Worm (Caenorhabditis elegans) whole organism, young adult: ENCODE measurements around the gene F25E5.8.

Experiments
- F23B12.7 ChIP-seq: sonication (generic microtip); optimal IDR thresholded peaks from 2 replicates; lab custom pipeline; 2017; ENCODE audit warnings: missing genetic modification characterization, mild to moderate bottlenecking, missing compliant biosample characterization, antibody characterized with exemption, moderate library complexity; ENCODE audit not compliant: insufficient read depth
- T26A5.8 ChIP-seq: sonication (generic microtip); optimal IDR thresholded peaks from 2 replicates; lab custom pipeline; 2016; ENCODE audit warnings: missing genetic modification characterization, missing compliant biosample characterization
- Y53G8AR.9 ChIP-seq: fragments of 200-800 bp; sonication (Bioruptor generic); conservative IDR thresholded peaks from 2 replicates; pipeline ENCODE4 v1.3.6; 2022; ENCODE audit warnings: missing genetic modification reagents, missing genetic modification characterization, missing compliant biosample characterization
- akir-1 ChIP-seq: fragments of 200-800 bp; sonication (Bioruptor generic); optimal IDR thresholded peaks from 2 replicates; lab custom pipeline; 2018; ENCODE audit warnings: mild to moderate bottlenecking, missing genetic modification characterization, moderate library complexity, missing compliant biosample characterization
- atf-7 ChIP-seq: sonication (generic microtip); optimal IDR thresholded peaks from 2 replicates; lab custom pipeline; 2017; ENCODE audit warnings: mild to moderate bottlenecking, missing genetic modification characterization, missing compliant biosample characterization
- ceh-27 ChIP-seq: fragments of 200-800 bp; sonication (Bioruptor generic); optimal IDR thresholded peaks from 2 replicates; lab custom pipeline; 2018; ENCODE audit warnings: mild to moderate bottlenecking, missing genetic modification characterization, moderate library complexity, missing compliant biosample characterization
- ets-4 ChIP-seq: fragments of 200-800 bp; sonication (Bioruptor generic); optimal IDR thresholded peaks from 2 replicates; lab custom pipeline; 2018; ENCODE audit warnings: mild to moderate bottlenecking, missing genetic modification characterization, missing compliant biosample characterization
- lir-1 ChIP-seq: fragments of 200-800 bp; sonication (Bioruptor generic); conservative IDR thresholded peaks from 2 replicates; pipeline ENCODE4 v1.3.6; 2022; ENCODE audit warnings: missing genetic modification reagents, missing genetic modification characterization, missing compliant biosample characterization
- pha-4 ChIP-seq: fragments of 150-350 bp; sonication (generic microtip); optimal IDR thresholded peaks from 2 replicates; lab custom pipeline; 2014; ENCODE audit warnings: missing biosample characterization, missing genetic modification reagents, missing genetic modification characterization
- snpc-1.1 ChIP-seq: sonication (generic microtip); optimal IDR thresholded peaks from 2 replicates; lab custom pipeline; 2017; ENCODE audit warnings: missing genetic modification characterization, mild to moderate bottlenecking, missing compliant biosample characterization, antibody characterized with exemption, moderate library complexity, missing genotype, missing genetic modification reagents; ENCODE audit not compliant: insufficient read depth
- tlf-1 ChIP-seq: fragments of 200-800 bp; sonication (Bioruptor generic); optimal IDR thresholded peaks from 2 replicates; lab custom pipeline; 2018; ENCODE audit warnings: mild to moderate bottlenecking, missing genetic modification characterization, missing compliant biosample characterization

DNA sequence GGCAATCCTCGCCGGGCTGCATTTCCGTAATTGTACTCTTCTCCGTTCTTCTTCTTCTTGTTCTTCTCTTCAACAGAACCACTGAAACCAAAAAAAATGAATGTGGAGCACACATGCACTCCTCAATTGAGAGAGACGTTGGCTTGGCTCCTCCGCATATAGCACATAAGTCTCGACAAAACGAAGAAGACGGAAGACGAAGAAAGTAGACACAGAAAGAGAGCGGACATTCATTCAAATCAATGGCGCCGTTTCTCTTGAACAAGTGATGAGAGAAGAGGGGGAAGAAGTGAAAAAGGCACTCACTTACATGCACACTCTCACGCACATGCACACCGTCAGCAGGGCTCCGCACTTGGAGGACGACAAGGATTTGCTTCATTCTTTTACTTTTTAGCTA is 1.8 kb downstream of the F25E5.8 start, which contains the start of gene F25E5.9:
- no peak for TF ChIP-seq tlf-1
- TF ChIP-seq ceh-27 = no peak
- TF ChIP-seq F23B12.7 (tag; lab: Kevin White, UChicago) = no peak
- no peak for TF ChIP-seq lir-1
- no peak for TF ChIP-seq T26A5.8 (tag; lab: Kevin White, UChicago)
- TF ChIP-seq snpc-1.1 (tag; lab: Kevin White, UChicago) = no peak
- no peak for TF ChIP-seq atf-7 (tag; lab: Kevin White, UChicago)
- TF ChIP-seq pha-4 (tag; lab: Kevin White, UChicago) = no peak
- no peak for TF ChIP-seq Y53G8AR.9 (GFP tag; lab: Robert Waterston, UW)
- TF ChIP-seq ets-4 (GFP tag; lab: Kevin White, UChicago) = no peak
- no peak for TF ChIP-seq akir-1 (GFP tag; lab: Kevin White, UChicago)
